Worm (Caenorhabditis elegans) whole organism, midembryonic: ENCODE measurements around the gene tps-1.

Source experiments
- T22C8.4 ChIP-seq: fragments of 200-800 bp; sonication (Bioruptor generic); IDR thresholded peaks from 2 replicates; pipeline ENCODE4 v1.3.6; 2022; ENCODE audit warnings: missing genetic modification characterization, missing compliant biosample characterization
- cog-1 ChIP-seq: sonication (generic microtip); optimal IDR thresholded peaks from 2 replicates; lab custom pipeline; 2016; ENCODE audit warnings: missing genetic modification characterization, missing compliant biosample characterization
- flt-1 ChIP-seq: fragments of 200-800 bp; sonication (Bioruptor generic); IDR thresholded peaks from 2 replicates; pipeline ENCODE4 v1.3.6; 2022; ENCODE audit warnings: missing genetic modification characterization, missing compliant biosample characterization
- med-1 ChIP-seq: sonication (generic microtip); optimal IDR thresholded peaks from 2 replicates; lab custom pipeline; 2017; ENCODE audit warnings: missing genetic modification characterization, mild to moderate bottlenecking, missing compliant biosample characterization, antibody characterized with exemption, missing genetic modification reagents; ENCODE audit not compliant: insufficient read depth
- ref-1 ChIP-seq: fragments of 200-800 bp; sonication (Bioruptor generic); conservative IDR thresholded peaks from 2 replicates; pipeline ENCODE4 v1.3.6; 2022; ENCODE audit warnings: missing genetic modification reagents, missing genetic modification characterization, missing compliant biosample characterization
- ztf-23 ChIP-seq: fragments of 200-800 bp; sonication (Bioruptor generic); IDR thresholded peaks from 2 replicates; pipeline ENCODE4 v1.3.6; 2022; ENCODE audit warnings: missing genetic modification reagents, missing genetic modification characterization, missing compliant biosample characterization
- ztf-29 ChIP-seq: fragments of 200-800 bp; sonication (Bioruptor generic); IDR thresholded peaks from 2 replicates; pipeline ENCODE4 v1.3.6; 2022; ENCODE audit warnings: missing genetic modification reagents, missing genetic modification characterization, missing compliant biosample characterization

- no peak for TF ChIP-seq med-1 (GFP tag; lab: Kevin White, UChicago)
- TF ChIP-seq ztf-29 (GFP tag; lab: Robert Waterston, UW): no peak
- TF ChIP-seq T22C8.4: no peak
- no peak for TF ChIP-seq flt-1 (GFP tag; lab: Robert Waterston, UW)
- TF ChIP-seq ref-1 (GFP tag; lab: Robert Waterston, UW): no peak
- no peak for TF ChIP-seq cog-1 (tag; lab: Kevin White, UChicago)
- no peak for TF ChIP-seq ztf-23
These were observed 43.5 kb upstream of the tps-1 start for ce11 chrX:17517872-17518271.
